Worm (Caenorhabditis elegans): Measurements from ENCODE around the gene srd-34.

Gene srd-34

ce11 chrV:10555239-10555638, 6.4 kb upstream of the srd-34 start, which contains the start of gene F32G8.3:
Gene F32G8.3, minus strand, starts transcription at chrV:10555339.
- TF ChIP-seq nhr-11 (tag; optimal IDR thresholded peaks at IDR 0.05) (no peak), snpc-4 (tag; optimal IDR thresholded peaks at IDR 0.05) (no peak), aha-1 (tag) (no peak)

- no peak for TF ChIP-seq ctbp-1 (GFP tag; IDR thresholded peaks at IDR 0.05)
- no peak for TF ChIP-seq dve-1 (tag; optimal IDR thresholded peaks at IDR 0.05; ENCODE audit: insufficient read depth)
- TF ChIP-seq daf-19 (GFP tag; conservative IDR thresholded peaks at IDR 0.05) = no peak
- TF ChIP-seq pha-4 (GFP tag; IDR thresholded peaks at IDR 0.05) = no peak
- TF ChIP-seq pha-4 (tag; optimal IDR thresholded peaks at IDR 0.05) = no peak
- TF ChIP-seq egl-43 (GFP tag; IDR thresholded peaks at IDR 0.05) = no peak
- no peak for TF ChIP-seq nhr-111 (GFP tag; optimal IDR thresholded peaks at IDR 0.05)
- no peak for TF ChIP-seq ceh-28 (tag; optimal IDR thresholded peaks at IDR 0.05)
- TF ChIP-seq nhr-11 (tag; optimal IDR thresholded peaks at IDR 0.05) = no peak
- TF ChIP-seq egl-27 (tag; optimal IDR thresholded peaks at IDR 0.05) = no peak
- no peak for TF ChIP-seq lin-38 (GFP tag; IDR thresholded peaks at IDR 0.05)
- no peak for TF ChIP-seq lin-39 (tag; optimal IDR thresholded peaks at IDR 0.05)
- no peak for TF ChIP-seq lin-15B (tag; optimal IDR thresholded peaks at IDR 0.05)
- no peak for TF ChIP-seq nhr-76 (tag; optimal IDR thresholded peaks at IDR 0.05)
- TF ChIP-seq rbr-2 (tag; optimal IDR thresholded peaks at IDR 0.05) = no peak
- TF ChIP-seq zip-11 (GFP tag; IDR thresholded peaks at IDR 0.05) = no peak
- no peak for TF ChIP-seq tra-1 (GFP tag; IDR thresholded peaks at IDR 0.05)
- no peak for TF ChIP-seq Y48G9A.11 (GFP tag; IDR thresholded peaks at IDR 0.05)
Observed at ce11 chrV:10549717-10550116, 836 bp upstream of the srd-34 start, which contains the start of gene F32G8.2. Gene F32G8.2, plus strand, starts transcription at chrV:10550017.

ce11 chrV:10546749-10547148, 2.1 kb downstream of the srd-34 start, which contains the start of gene F25D1.5:
Gene F25D1.5, minus strand, starts transcription at chrV:10546783.
- TF ChIP-seq daf-16 (GFP tag; optimal IDR thresholded peaks at IDR 0.05) (no peak), daf-16 (tag; optimal IDR thresholded peaks at IDR 0.05) (peak; percentile 90), nhr-48 (tag; optimal IDR thresholded peaks at IDR 0.05) (no peak), nhr-77 (tag; optimal IDR thresholded peaks at IDR 0.05) (peak; percentile 98), ces-1 (GFP tag; optimal IDR thresholded peaks at IDR 0.05) (no peak), cey-2 (tag; optimal IDR thresholded peaks at IDR 0.05; ENCODE audit: borderline replicate concordance, insufficient read depth) (no peak), dmd-8 (GFP tag; IDR thresholded peaks at IDR 0.05) (no peak), ctbp-1 (GFP tag; IDR thresholded peaks at IDR 0.05) (no peak), madf-9 (GFP tag; conservative IDR thresholded peaks at IDR 0.05) (no peak), lin-15B (tag; optimal IDR thresholded peaks at IDR 0.05) (no peak), lin-13 (GFP tag; optimal IDR thresholded peaks at IDR 0.05) (no peak), ceh-20 (GFP tag; IDR thresholded peaks at IDR 0.05) (no peak), nhr-28 (tag; optimal IDR thresholded peaks at IDR 0.05) (peak; percentile 98), R02D3.7 (tag; optimal IDR thresholded peaks at IDR 0.05) (no peak), ceh-28 (tag; optimal IDR thresholded peaks at IDR 0.05) (no peak), Y5F2A.4 (GFP tag; optimal IDR thresholded peaks at IDR 0.05) (no peak)

- TF ChIP-seq ctbp-1 (GFP tag; IDR thresholded peaks at IDR 0.05) = no peak
- TF ChIP-seq daf-8 (GFP tag; IDR thresholded peaks at IDR 0.05) = no peak
- no peak for TF ChIP-seq egl-27 (tag; optimal IDR thresholded peaks at IDR 0.05)
- TF ChIP-seq nhr-48 (tag; optimal IDR thresholded peaks at IDR 0.05) = no peak
- no peak for TF ChIP-seq nhr-6 (tag; optimal IDR thresholded peaks at IDR 0.05)
- no peak for TF ChIP-seq ztf-11 (tag; optimal IDR thresholded peaks at IDR 0.05)
- no peak for TF ChIP-seq F49E8.2 (tag; optimal IDR thresholded peaks at IDR 0.05; ENCODE audit: borderline replicate concordance)
- no peak for TF ChIP-seq skn-1 (tag; optimal IDR thresholded peaks at IDR 0.05)
- no peak for TF ChIP-seq dpl-1 (GFP tag; optimal IDR thresholded peaks at IDR 0.05)
- no peak for TF ChIP-seq gei-8 (GFP tag; optimal IDR thresholded peaks at IDR 0.05)
- TF ChIP-seq hlh-11 (tag; optimal IDR thresholded peaks at IDR 0.05) = no peak
- no peak for TF ChIP-seq aha-1 (tag)
- no peak for TF ChIP-seq F26F4.8 (GFP tag; conservative IDR thresholded peaks at IDR 0.05)
- TF ChIP-seq madf-5 (GFP tag; IDR thresholded peaks at IDR 0.05) = no peak
Observed at ce11 chrV:10540024-10540423, 8.9 kb downstream of the srd-34 start, which contains the start of gene degt-1. Gene degt-1, plus strand, starts transcription at chrV:10540324.

Data from whole organism, L4 larva.